Worm (Caenorhabditis elegans) whole organism, early embryonic: ENCODE measurements around the gene fbxb-64.

ENCODE experiments used
- ama-1 ChIP-seq: fragments of 150-350 bp; optimal IDR thresholded peaks from 2 replicates; lab custom pipeline; 2014
- ceh-36 ChIP-seq: sonication (generic microtip); optimal IDR thresholded peaks from 2 replicates; lab custom pipeline; 2016; ENCODE audit warnings: missing genetic modification characterization, inconsistent platforms, missing compliant biosample characterization
- flt-1 ChIP-seq: fragments of 200-800 bp; sonication (Bioruptor generic); IDR thresholded peaks from 2 replicates; pipeline ENCODE4 v1.3.6; 2022; ENCODE audit warnings: missing genetic modification characterization, missing compliant biosample characterization
- sea-1 ChIP-seq: fragments of 200-800 bp; sonication (Bioruptor generic); conservative IDR thresholded peaks from 2 replicates; pipeline ENCODE4 v1.3.6; 2022; ENCODE audit warnings: missing genetic modification characterization, missing compliant biosample characterization
- tbx-11 ChIP-seq: fragments of 200-800 bp; sonication (Bioruptor generic); IDR thresholded peaks from 2 replicates; pipeline ENCODE4 v1.3.6; 2022; ENCODE audit warnings: missing genetic modification characterization, missing compliant biosample characterization
- tra-4 ChIP-seq: sonication (generic microtip); optimal IDR thresholded peaks from 2 replicates; lab custom pipeline; 2017; ENCODE audit warnings: missing genetic modification characterization, missing compliant biosample characterization

DNA sequence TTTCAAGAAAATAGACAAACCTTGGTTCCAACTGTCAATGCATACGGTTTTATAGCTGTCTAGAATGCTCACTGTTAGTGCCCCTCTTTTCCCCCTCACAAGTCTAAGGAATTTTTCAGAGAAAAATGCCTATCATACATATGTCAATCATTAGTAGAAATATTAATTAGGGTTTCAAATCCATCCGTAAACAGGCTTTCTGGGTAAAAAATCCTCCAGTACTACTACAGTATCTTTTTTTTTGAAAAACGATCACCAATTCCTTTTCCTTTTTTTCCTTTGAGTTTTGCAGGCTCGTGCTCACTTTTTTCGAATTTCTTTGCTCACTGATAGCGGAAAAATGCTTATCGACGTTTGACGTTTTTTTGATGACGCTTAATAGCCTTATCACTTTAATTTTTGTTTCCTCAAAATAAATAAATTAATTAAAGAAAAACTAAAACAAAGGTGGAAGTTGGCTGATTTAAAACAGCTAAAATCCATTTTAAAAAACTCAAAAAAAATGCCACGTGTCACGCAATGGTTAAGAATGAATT lies 6.5 kb downstream of the fbxb-64 start, which contains the start of gene C43D7.7:
- TF ChIP-seq sea-1: no peak
- TF ChIP-seq tbx-11 (GFP tag; lab: Robert Waterston, UW): no peak
- TF ChIP-seq ama-1 (lab: Kevin White, UChicago): no peak
- no peak for TF ChIP-seq tra-4
- no peak for TF ChIP-seq flt-1 (GFP tag; lab: Robert Waterston, UW)
- TF ChIP-seq ceh-36 (tag; lab: Kevin White, UChicago): no peak
